Worm (Caenorhabditis elegans) whole organism, young adult: Measurements from ENCODE around the gene M7.12.
A peak's percentile ranks its signal among the peaks of the same experiment; 100 is the strongest.

Experiments used
- B0035.1 ChIP-seq: sonication (generic microtip); optimal IDR thresholded peaks from 2 replicates; lab custom pipeline; 2016; ENCODE audit warnings: missing genetic modification characterization, mild to moderate bottlenecking, missing compliant biosample characterization, missing genotype, missing genetic modification reagents
- ama-1 ChIP-seq, 3 experiments: fragments of 150-350 bp in 1 of 3; sonication (generic microtip) in 2 of 3; optimal IDR thresholded peaks; 2 replicates each; lab custom pipeline; 2014 to 2018; ENCODE audit warnings: missing biosample characterization in 2 of 3, missing genetic modification characterization in 2 of 3, missing genetic modification reagents in 2 of 3
- bed-1 ChIP-seq: fragments of 200-800 bp; sonication (Bioruptor generic); IDR thresholded peaks from 2 replicates; pipeline ENCODE4 v1.3.6; 2022; ENCODE audit warnings: missing genetic modification reagents, missing genetic modification characterization, missing compliant biosample characterization
- die-1 ChIP-seq: sonication (generic microtip); optimal IDR thresholded peaks from 2 replicates; lab custom pipeline; 2016; ENCODE audit warnings: missing genotype, mild to moderate bottlenecking, missing genetic modification characterization, missing compliant biosample characterization
- efl-1 ChIP-seq: fragments of 150-350 bp; optimal IDR thresholded peaks from 2 replicates; lab custom pipeline; 2014; ENCODE audit warnings: missing biosample characterization, missing genetic modification reagents, missing genetic modification characterization
- pha-4 ChIP-seq: fragments of 150-350 bp; sonication (generic microtip); optimal IDR thresholded peaks from 2 replicates; lab custom pipeline; 2014; ENCODE audit warnings: missing biosample characterization, missing genetic modification reagents, missing genetic modification characterization

DNA sequence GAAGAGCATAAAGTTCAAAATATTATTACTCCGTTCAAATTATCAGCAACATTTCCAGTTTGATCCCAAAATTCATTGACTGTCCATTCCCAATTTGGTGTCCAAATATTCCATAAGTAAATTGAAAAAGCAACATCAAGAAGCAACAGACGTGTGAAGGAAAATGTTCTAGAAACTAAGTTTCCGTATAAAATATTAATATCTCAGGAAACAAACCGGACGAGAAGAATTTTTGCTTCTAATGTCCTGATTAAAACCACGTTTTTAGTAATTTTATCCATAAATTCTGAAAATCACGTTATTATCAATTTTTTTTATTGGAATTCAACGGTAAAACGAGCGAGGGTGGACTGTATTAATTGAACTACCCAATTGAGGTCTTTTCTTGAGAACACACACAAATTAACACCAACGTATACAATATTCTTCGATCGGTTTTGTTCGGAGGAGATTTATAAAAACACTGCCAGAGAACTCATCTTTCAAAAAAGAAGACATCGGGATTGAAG, 49.2 kb upstream of the M7.12 start, which contains the start of gene pigq-1:
- TF ChIP-seq ama-1 (optimal IDR thresholded peaks at IDR 0.05; lab: Kevin White, UChicago), result peak; percentile 90
- TF ChIP-seq ama-1 (GFP tag; optimal IDR thresholded peaks at IDR 0.05; lab: Kevin White, UChicago), result no peak
- no peak for TF ChIP-seq bed-1 (GFP tag; lab: Robert Waterston, UW)
- no peak for TF ChIP-seq pha-4 (tag; lab: Kevin White, UChicago)
- no peak for TF ChIP-seq efl-1 (GFP tag; lab: Kevin White, UChicago)
- TF ChIP-seq B0035.1 (tag; lab: Kevin White, UChicago), result peak; percentile 74
- TF ChIP-seq die-1, result peak; percentile 61
